Worm (Caenorhabditis elegans) whole organism, L1 larva: Measurements from ENCODE around the gene Y116F11B.6.

Experiments
- alr-1 ChIP-seq: fragments of 200-800 bp; sonication (Bioruptor generic); optimal IDR thresholded peaks from 2 replicates; lab custom pipeline; 2018; ENCODE audit warnings: borderline replicate concordance, mild to moderate bottlenecking, missing genetic modification characterization, missing compliant biosample characterization
- aly-2 ChIP-seq: fragments of 150-350 bp; optimal IDR thresholded peaks from 2 replicates; lab custom pipeline; 2014; ENCODE audit warnings: missing biosample characterization, missing genetic modification characterization
- ama-1 ChIP-seq: fragments of 150-350 bp; optimal IDR thresholded peaks from 2 replicates; lab custom pipeline; 2014
- egl-27 ChIP-seq, 2 experiments: fragments of 150-350 bp in 1 of 2; sonication (generic microtip); optimal IDR thresholded peaks; 3 replicates each; lab custom pipeline; 2017 to 2018; ENCODE audit warnings: missing biosample characterization in 2 of 2, missing genetic modification characterization in 2 of 2, missing genetic modification reagents in 2 of 2
- elt-3 ChIP-seq, 6 experiments: fragments of 150-350 bp in 1 of 6; sonication (generic microtip); optimal IDR thresholded peaks; 2 replicates each; lab custom pipeline; 2017 to 2018; ENCODE audit warnings: missing biosample characterization in 6 of 6, missing genetic modification characterization in 6 of 6, inconsistent platforms in 1 of 6
- unc-98 ChIP-seq: fragments of 200-800 bp; sonication (Bioruptor generic); IDR thresholded peaks from 2 replicates; pipeline ENCODE4 v1.3.6; 2022; ENCODE audit warnings: missing genetic modification characterization, missing compliant biosample characterization

DNA sequence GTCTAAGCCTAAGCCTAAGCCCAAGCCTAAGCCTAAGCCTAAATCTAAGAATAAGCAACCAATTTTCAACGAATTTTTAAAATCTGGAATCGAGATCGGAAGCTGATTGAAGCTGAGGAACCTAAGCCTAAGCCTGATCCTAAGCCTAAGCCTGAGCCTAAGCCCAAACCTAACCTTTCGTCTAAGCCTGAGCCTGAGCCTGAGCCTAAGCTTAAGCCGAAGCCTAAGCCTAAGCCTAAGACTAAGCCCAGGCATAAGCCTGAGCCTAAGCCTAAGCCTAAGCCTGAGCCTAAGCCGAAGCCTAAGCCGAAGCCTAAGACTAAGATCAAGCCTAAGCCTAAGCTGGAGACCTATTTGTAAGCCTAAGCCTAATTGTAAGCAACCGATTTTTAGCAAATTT, 18.3 kb downstream of the Y116F11B.6 start:
- TF ChIP-seq egl-27 (tag; optimal IDR thresholded peaks at IDR 0.05; lab: Kevin White, UChicago) (no peak), alr-1 (no peak), unc-98 (GFP tag; lab: Robert Waterston, UW) (no peak), aly-2 (tag; lab: Kevin White, UChicago) (no peak), elt-3 (tag; optimal IDR thresholded peaks at IDR 0.05; lab: Kevin White, UChicago) (no peak), ama-1 (lab: Kevin White, UChicago) (no peak)
